Worm (Caenorhabditis elegans): ENCODE data around the gene col-19.

DNA sequence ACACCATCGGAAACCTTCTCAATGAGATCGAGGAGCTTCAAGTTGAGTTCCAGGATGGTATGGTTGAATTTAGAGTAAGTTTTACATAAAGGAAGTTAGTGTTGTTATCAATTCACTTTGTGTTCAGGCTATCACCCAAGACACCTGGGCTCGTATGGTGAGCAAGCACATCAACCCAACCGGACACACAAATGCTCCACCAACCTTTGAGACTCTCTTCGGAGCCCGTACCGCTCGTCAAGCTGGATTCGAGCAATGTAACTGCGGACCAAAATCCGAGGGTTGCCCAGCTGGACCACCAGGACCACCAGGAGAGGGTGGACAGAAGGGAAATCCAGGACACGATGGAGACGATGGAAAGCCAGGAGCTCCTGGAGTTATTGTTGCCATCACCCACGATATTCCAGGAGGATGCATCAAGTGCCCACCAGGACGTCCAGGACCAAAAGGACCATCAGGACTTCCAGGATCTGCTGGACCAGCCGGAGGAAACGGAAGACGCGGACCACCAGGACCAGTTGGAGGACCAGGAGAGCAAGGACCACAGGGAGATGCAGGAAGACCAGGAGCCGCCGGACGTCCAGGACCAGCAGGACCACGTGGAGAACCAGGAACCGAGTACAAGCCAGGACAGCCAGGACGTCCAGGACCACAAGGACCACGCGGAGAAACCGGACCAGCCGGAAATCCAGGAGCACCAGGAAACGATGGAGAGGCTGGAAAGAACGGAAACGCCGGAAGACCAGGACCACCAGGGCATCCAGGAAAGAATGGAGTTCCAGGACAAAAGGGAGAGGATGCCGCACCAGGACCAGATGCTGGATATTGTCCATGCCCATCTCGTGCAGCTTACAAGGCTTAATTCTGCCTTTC is 514 bp downstream of the col-19 start:
- TF ChIP-seq nhr-237 (tag; optimal IDR thresholded peaks at IDR 0.05) (no peak), unc-62 (GFP tag; optimal IDR thresholded peaks at IDR 0.05) (no peak), jun-1 (tag; optimal IDR thresholded peaks at IDR 0.05) (no peak), ama-1 (optimal IDR thresholded peaks at IDR 0.05) (no peak), nhr-11 (tag; optimal IDR thresholded peaks at IDR 0.05) (no peak), lsy-2 (tag; optimal IDR thresholded peaks at IDR 0.05) (no peak)

Data from whole organism, L1 larva.